Worm (Caenorhabditis elegans): ENCODE results near the gene str-93.

The str-93 gene

ce11 chrV:17684857-17685256 is 11.6 kb upstream of the str-93 start, which contains the start of the genes F59A1.16 and F59A1.6:
F59A1.16 (minus strand) TSS chrV:17684957.
F59A1.6 (plus strand) TSS chrV:17685141.
- no peak for TF ChIP-seq unc-62 (GFP tag; optimal IDR thresholded peaks at IDR 0.05)

ce11 chrV:17683763-17684162 is 10.5 kb upstream of the str-93 start, which contains the start of gene F59A1.15:
F59A1.15 (minus strand) TSS chrV:17683863.
- no peak for TF ChIP-seq unc-62 (GFP tag; optimal IDR thresholded peaks at IDR 0.05)

DNA sequence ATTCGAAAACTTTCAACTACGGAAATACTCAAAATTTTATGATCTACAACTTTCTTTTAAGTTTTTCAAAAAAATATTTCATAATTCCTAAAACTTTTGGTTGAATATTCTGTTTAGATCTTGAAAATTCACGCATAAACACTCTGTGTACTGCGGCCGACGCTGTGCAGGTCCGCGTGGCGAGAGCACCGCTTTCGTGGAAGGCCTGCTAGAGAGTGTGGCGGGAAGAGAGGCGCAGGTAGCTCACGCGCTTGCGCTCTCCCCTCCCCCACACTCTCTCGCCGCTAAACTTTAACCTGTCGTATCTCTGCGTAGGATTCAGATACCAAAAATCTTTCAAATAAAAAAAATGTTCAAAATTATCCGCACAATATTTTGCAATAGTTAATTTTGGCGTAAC is 10.0 kb upstream of the str-93 start:
- TF ChIP-seq unc-62 (GFP tag; optimal IDR thresholded peaks at IDR 0.05) = no peak

ce11 chrV:17676553-17676952 is 3.3 kb upstream of the str-93 start, which contains the start of gene str-92:
str-92 (minus strand) TSS chrV:17676653.
- no peak for TF ChIP-seq unc-62 (GFP tag; optimal IDR thresholded peaks at IDR 0.05)

DNA sequence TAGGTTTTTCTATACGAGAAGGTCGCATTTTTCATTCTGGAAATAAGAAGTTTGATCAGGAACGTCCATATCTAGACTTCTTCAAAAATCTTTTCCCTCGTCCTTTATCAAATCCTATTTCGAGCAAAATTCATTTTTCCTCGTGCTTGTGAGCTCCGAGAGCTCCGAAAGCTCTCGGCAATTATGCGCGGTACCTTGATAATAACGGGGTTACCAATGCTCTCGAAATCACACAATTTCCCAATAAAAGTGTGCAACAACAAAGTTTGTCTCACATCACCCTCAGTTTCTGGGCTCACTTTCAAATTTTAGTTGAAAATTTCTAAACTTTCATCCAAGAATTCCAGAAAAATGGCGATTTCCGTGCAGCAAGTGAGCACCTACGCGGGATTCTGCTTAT is 4.7 kb downstream of the str-93 start, which contains the start of gene str-89:
Gene str-89 (plus strand): TSS at position 301 of the 400 bp plus-strand sequence.
- no peak for TF ChIP-seq unc-62 (GFP tag; optimal IDR thresholded peaks at IDR 0.05)

DNA sequence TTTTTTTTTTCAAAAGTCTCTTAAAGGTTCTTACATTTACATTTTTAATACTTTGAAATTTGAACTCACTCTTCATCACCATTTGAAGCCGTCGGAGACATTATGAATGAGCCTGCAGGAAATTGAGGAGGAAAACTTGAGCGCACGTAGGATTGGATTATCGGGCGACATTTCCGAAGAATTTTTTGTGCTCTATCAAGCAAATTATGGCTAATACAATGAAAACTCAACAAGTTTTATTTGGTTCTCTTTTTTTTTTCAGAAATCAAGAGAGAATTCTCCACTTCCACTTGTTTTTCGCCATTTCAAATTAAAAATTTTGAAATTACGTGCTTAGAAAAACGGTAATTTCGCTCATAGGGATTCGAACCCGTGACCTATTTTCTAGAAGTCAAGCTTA is 5.6 kb downstream of the str-93 start, which contains the start of gene F59A1.12:
Gene F59A1.12 (minus strand): TSS at position 101 of the 400 bp plus-strand sequence.
- no peak for TF ChIP-seq unc-62 (GFP tag; optimal IDR thresholded peaks at IDR 0.05)

DNA sequence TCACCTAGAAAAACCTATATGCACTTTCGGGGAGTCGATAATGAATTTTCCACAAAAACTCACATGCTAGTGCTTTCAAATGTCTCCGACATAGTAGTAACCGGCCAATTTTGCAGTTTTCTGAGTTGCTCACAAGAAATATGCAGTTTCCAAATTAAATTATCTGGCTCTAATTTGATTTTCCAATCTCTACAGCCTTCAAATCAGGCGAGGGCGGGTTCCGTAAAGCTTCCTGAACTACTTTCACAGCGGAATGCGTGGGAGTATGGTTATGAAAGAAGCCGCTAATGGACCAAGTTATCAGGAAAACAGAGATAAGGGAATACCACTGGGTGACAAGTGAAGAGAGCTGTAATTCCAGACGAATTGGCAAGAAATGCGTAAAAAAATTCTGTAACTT is 7.3 kb downstream of the str-93 start, which contains the start of gene F59A1.11:
Gene F59A1.11 (minus strand): TSS at position 101 of the 400 bp plus-strand sequence.
- no peak for TF ChIP-seq unc-62 (GFP tag; optimal IDR thresholded peaks at IDR 0.05)

- no peak for TF ChIP-seq unc-62 (GFP tag; optimal IDR thresholded peaks at IDR 0.05)
These were observed 8.9 kb downstream of the str-93 start for ce11 chrV:17664367-17664766.

- no peak for TF ChIP-seq unc-62 (GFP tag; optimal IDR thresholded peaks at IDR 0.05)
These were observed 11.0 kb downstream of the str-93 start for ce11 chrV:17662260-17662659.

- no peak for TF ChIP-seq unc-62 (GFP tag; optimal IDR thresholded peaks at IDR 0.05)
These were observed 13.2 kb downstream of the str-93 start, which contains the start of gene dgat-2 for ce11 chrV:17660003-17660402. dgat-2 (plus strand) TSS chrV:17660303.

DNA sequence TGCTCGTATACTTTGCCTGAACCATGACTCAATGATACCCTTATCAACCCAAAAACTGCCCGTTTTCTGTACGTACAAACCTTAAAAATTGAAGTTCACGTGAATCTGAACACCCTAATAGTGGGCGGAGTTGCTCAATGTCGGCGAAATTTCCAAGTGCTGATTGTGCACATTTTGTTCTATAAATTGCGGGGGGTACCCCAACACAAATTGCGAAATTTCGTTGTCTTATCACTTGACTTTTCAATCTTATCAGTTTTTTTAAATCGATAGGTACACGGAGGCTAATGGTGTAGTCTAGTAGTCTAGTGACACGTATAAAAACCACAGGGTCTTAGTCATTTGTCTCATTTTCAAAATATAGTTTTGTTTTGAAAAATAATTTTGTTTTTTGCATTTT is 14.0 kb downstream of the str-93 start, which contains the start of gene fbxa-108:
Gene fbxa-108 (minus strand): TSS at position 158 of the 400 bp plus-strand sequence.
- TF ChIP-seq unc-62 (GFP tag; optimal IDR thresholded peaks at IDR 0.05) = no peak

DNA sequence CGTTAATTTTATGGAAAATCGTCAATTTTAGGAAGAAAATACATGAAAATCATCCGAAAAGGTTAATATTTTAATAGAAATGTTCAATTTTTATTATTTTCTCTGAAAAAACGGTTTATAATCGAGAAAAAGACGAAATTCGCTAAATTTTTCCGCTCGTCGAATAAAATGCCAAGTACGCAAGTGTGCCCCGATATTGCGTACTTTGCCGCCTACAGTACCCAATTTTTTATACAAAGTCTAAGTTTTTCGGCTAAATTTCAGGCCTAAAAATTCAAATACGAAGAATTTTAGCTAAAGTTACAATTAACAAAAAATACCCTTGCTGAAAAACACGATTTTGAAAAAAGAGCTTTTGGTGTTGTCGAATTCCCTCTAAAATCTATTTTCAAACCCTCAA is 14.4 kb downstream of the str-93 start:
- no peak for TF ChIP-seq unc-62 (GFP tag; optimal IDR thresholded peaks at IDR 0.05)

- TF ChIP-seq unc-62 (GFP tag; optimal IDR thresholded peaks at IDR 0.05) = no peak
These were observed 18.0 kb downstream of the str-93 start for ce11 chrV:17655205-17655604.

DNA sequence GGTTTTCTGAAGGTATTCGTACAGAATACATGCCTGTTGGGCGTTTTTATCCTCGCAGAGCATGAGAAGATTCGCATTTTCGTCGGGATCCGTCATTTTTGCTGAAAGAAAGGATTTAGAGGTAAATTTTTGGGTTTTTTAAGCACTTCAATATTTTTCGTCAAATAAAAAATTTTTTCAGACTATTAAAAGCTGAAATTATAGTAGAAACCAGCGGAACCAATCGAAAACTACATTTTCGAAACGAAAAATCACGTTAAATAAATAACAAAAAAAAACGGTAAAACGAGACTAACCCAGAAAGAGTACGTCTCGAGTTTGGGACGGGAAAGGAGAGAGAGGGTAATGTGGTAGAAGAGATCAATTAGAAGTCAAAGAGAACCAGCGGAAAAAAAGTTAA is 22.8 kb downstream of the str-93 start, which contains the start of gene fbxa-192:
Gene fbxa-192 (minus strand): TSS at position 101 of the 400 bp plus-strand sequence.
- no peak for TF ChIP-seq unc-62 (GFP tag; optimal IDR thresholded peaks at IDR 0.05)

DNA sequence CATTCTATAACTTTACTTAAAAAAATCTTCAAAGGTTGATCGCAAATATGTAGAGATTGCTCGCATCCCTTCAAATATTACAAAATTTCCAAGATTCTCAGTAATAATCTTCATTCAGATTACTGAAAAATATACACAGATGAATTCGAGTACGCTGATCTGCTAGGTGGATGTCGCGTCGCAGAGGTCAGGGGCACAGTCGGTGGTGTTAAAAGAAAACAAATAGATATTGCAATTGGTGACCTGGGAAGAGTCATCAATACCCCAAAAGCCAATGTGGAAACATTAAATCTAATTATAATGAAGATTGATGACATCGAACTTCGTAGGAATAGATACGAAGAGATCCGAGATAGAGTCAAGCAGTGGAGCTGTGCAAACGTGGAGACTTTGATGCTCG is 44.7 kb downstream of the str-93 start, which contains the start of gene F57G4.10:
Gene F57G4.10 (plus strand): TSS at position 301 of the 400 bp plus-strand sequence.
- no peak for TF ChIP-seq unc-62 (GFP tag; optimal IDR thresholded peaks at IDR 0.05)

- no peak for TF ChIP-seq unc-62 (GFP tag; optimal IDR thresholded peaks at IDR 0.05)
These were observed 48.3 kb downstream of the str-93 start, which contains the start of gene F57G4.11 for ce11 chrV:17624906-17625305. F57G4.11 (plus strand) TSS chrV:17625206.

DNA sequence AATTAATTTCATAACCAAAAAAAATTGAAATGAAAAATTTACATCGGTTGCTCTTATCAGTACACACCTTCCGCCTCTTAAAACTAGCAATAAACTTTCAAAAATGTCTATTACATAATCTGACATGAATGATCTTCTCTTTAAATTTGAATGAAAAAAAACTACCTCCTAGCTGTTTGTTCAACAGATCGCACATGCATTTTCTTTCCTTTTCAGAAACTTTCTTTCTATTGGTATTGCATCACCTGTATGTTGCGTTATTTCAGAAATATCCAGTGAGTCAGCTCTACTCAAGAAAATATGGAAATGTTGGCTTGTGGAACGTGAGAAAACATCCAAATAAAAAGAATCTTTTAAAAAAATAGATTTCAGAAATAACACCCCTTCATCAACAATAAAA is 50.0 kb downstream of the str-93 start, which contains the start of gene F57G4.1:
Gene F57G4.1 (plus strand): TSS at position 301 of the 400 bp plus-strand sequence.
- no peak for TF ChIP-seq unc-62 (GFP tag; optimal IDR thresholded peaks at IDR 0.05)
